Fruit fly (Drosophila melanogaster) whole organism, embryonic: ENCODE data around the gene bora.
A peak's percentile ranks its signal among the peaks of the same experiment; 100 is the strongest.

Source experiments
- ATbp ChIP-seq: fragments of 200-800 bp; sonication (Bioruptor generic); optimal IDR thresholded peaks from 2 replicates; lab custom pipeline; 2017; ENCODE audit warnings: missing biosample characterization, mild to moderate bottlenecking, missing genetic modification characterization, missing genetic modification reagents
- Asciz ChIP-seq: fragments of 200-800 bp; sonication (Bioruptor generic); optimal IDR thresholded peaks from 2 replicates; lab custom pipeline; 2017; ENCODE audit warnings: missing biosample characterization, mild to moderate bottlenecking, missing genetic modification characterization, missing genetic modification reagents
- Bdp1 ChIP-seq: fragments of 200-800 bp; sonication (Bioruptor generic); optimal IDR thresholded peaks from 3 replicates; lab custom pipeline; 2016; ENCODE audit warnings: missing biosample characterization, missing genetic modification characterization
- CG10431 ChIP-seq: fragments of 200-800 bp; sonication (Bioruptor generic); optimal IDR thresholded peaks from 3 replicates; lab custom pipeline; 2018; ENCODE audit warnings: missing biosample characterization, mild to moderate bottlenecking, missing genetic modification characterization
- CG12236 ChIP-seq: fragments of 200-800 bp; sonication (Bioruptor generic); optimal IDR thresholded peaks from 2 replicates; lab custom pipeline; 2016; ENCODE audit warnings: missing biosample characterization, missing genetic modification characterization
- CG12391 ChIP-seq: fragments of 200-800 bp; sonication (Bioruptor generic); optimal IDR thresholded peaks from 3 replicates; lab custom pipeline; 2018; ENCODE audit warnings: missing biosample characterization, mild to moderate bottlenecking, missing genetic modification characterization, moderate library complexity
- CG14965 ChIP-seq: fragments of 200-800 bp; sonication (Bioruptor generic); optimal IDR thresholded peaks from 2 replicates; lab custom pipeline; 2016; ENCODE audit warnings: missing biosample characterization, missing genetic modification characterization, borderline replicate concordance
- CG15479 ChIP-seq: fragments of 200-800 bp; sonication (Bioruptor generic); optimal IDR thresholded peaks from 3 replicates; lab custom pipeline; 2019; ENCODE audit warnings: missing biosample characterization, mild to moderate bottlenecking, missing genetic modification characterization, moderate library complexity
- CG17328 ChIP-seq: fragments of 200-800 bp; sonication (Bioruptor generic); IDR thresholded peaks from 2 replicates; pipeline ENCODE4 v1.3.6; 2022; ENCODE audit warnings: missing biosample characterization, missing genetic modification characterization
- CG17612 ChIP-seq: fragments of 200-800 bp; sonication (Bioruptor generic); IDR thresholded peaks from 2 replicates; pipeline ENCODE4 v1.3.6; 2022; ENCODE audit warnings: missing biosample characterization, missing genetic modification characterization
- CG17802 ChIP-seq: fragments of 200-800 bp; sonication (Bioruptor generic); optimal IDR thresholded peaks from 2 replicates; lab custom pipeline; 2018; ENCODE audit warnings: missing biosample characterization, mild to moderate bottlenecking, missing genetic modification characterization, moderate library complexity
- CG1832 ChIP-seq: fragments of 200-800 bp; sonication (Bioruptor generic); optimal IDR thresholded peaks from 2 replicates; lab custom pipeline; 2017; ENCODE audit warnings: missing biosample characterization, mild to moderate bottlenecking, missing genetic modification characterization, inconsistent platforms
- CG30431 ChIP-seq: fragments of 200-800 bp; sonication (Bioruptor generic); optimal IDR thresholded peaks from 2 replicates; lab custom pipeline; 2017; ENCODE audit warnings: missing biosample characterization, missing genetic modification characterization
- CG4360 ChIP-seq: fragments of 200-800 bp; sonication (Bioruptor generic); IDR thresholded peaks from 2 replicates; pipeline ENCODE4 v1.3.6; 2022; ENCODE audit warnings: missing biosample characterization, missing genetic modification characterization
- CG5953 ChIP-seq: fragments of 200-800 bp; sonication (Bioruptor generic); IDR thresholded peaks from 2 replicates; pipeline ENCODE4 v1.3.6; 2022; ENCODE audit warnings: missing biosample characterization, missing genetic modification characterization
- CG6175 ChIP-seq: fragments of 200-800 bp; sonication (Bioruptor generic); IDR thresholded peaks from 3 replicates; pipeline ENCODE4 v1.3.6; 2022; ENCODE audit warnings: missing biosample characterization, missing genetic modification characterization
- CG6654 ChIP-seq: fragments of 200-800 bp; sonication (Bioruptor generic); optimal IDR thresholded peaks from 2 replicates; lab custom pipeline; 2017; ENCODE audit warnings: missing biosample characterization, mild to moderate bottlenecking, missing genetic modification characterization
- CG6683 ChIP-seq: fragments of 200-800 bp; sonication (Bioruptor generic); optimal IDR thresholded peaks from 2 replicates; lab custom pipeline; 2017; ENCODE audit warnings: missing biosample characterization, mild to moderate bottlenecking, missing genetic modification characterization, missing genetic modification reagents
- CG6791 ChIP-seq: fragments of 200-800 bp; sonication (Bioruptor generic); IDR thresholded peaks from 3 replicates; pipeline ENCODE4 v1.3.6; 2022; ENCODE audit warnings: missing biosample characterization, missing genetic modification characterization; ENCODE audit not compliant: partially characterized antibody
- CG7839 ChIP-seq: fragments of 200-800 bp; sonication (Bioruptor generic); optimal IDR thresholded peaks from 3 replicates; lab custom pipeline; 2018; ENCODE audit warnings: missing biosample characterization, mild to moderate bottlenecking, missing genetic modification characterization, moderate library complexity
- CG8478 ChIP-seq: fragments of >200 bp; optimal IDR thresholded peaks from 2 replicates; lab custom pipeline; 2018
- CG9932 ChIP-seq: fragments of 200-800 bp; sonication (Bioruptor generic); IDR thresholded peaks from 2 replicates; pipeline ENCODE4 v1.3.6; 2022; ENCODE audit warnings: missing biosample characterization, missing genetic modification characterization
- CkIIα-i1 ChIP-seq: fragments of 200-800 bp; sonication (Bioruptor generic); IDR thresholded peaks from 2 replicates; pipeline ENCODE4 v1.3.6; 2022; ENCODE audit warnings: missing biosample characterization, missing genetic modification characterization
- Doc2 ChIP-seq: fragments of 200-800 bp; sonication (Bioruptor generic); IDR thresholded peaks from 2 replicates; pipeline ENCODE4 v1.3.6; 2022; ENCODE audit warnings: missing biosample characterization, missing genetic modification characterization
- H15 ChIP-seq: fragments of 200-800 bp; sonication (Bioruptor generic); IDR thresholded peaks from 3 replicates; pipeline ENCODE4 v1.3.6; 2022; ENCODE audit warnings: missing biosample characterization, missing genetic modification characterization
- HLH4C ChIP-seq: fragments of 200-800 bp; sonication (Bioruptor generic); IDR thresholded peaks from 3 replicates; pipeline ENCODE4 v1.3.6; 2022; ENCODE audit warnings: missing biosample characterization, missing genetic modification characterization; ENCODE audit not compliant: partially characterized antibody
- HLH54F ChIP-seq: fragments of 200-800 bp; sonication (Bioruptor generic); optimal IDR thresholded peaks from 3 replicates; lab custom pipeline; 2016; ENCODE audit warnings: missing biosample characterization, missing genetic modification characterization
- HLHmδ ChIP-seq: fragments of 200-800 bp; sonication (Bioruptor generic); optimal IDR thresholded peaks from 2 replicates; lab custom pipeline; 2018; ENCODE audit warnings: missing biosample characterization, mild to moderate bottlenecking, missing genetic modification characterization, moderate library complexity
- Hr51 ChIP-seq, 2 experiments: fragments of 200-800 bp; sonication (Bioruptor generic); optimal IDR thresholded peaks; 2 replicates in 1 of 2; 3 replicates in 1 of 2; lab custom pipeline; 2016 to 2018; ENCODE audit warnings: missing biosample characterization in 2 of 2, missing genetic modification characterization in 2 of 2, mild to moderate bottlenecking in 1 of 2, moderate library complexity in 1 of 2
- Oaz ChIP-seq: fragments of 200-800 bp; sonication (Bioruptor generic); IDR thresholded peaks from 2 replicates; pipeline ENCODE4 v1.3.6; 2022; ENCODE audit warnings: missing biosample characterization, missing genetic modification characterization
- Spps ChIP-seq: fragments of 200-800 bp; sonication (Bioruptor generic); optimal IDR thresholded peaks from 2 replicates; lab custom pipeline; 2018; ENCODE audit warnings: missing biosample characterization, mild to moderate bottlenecking, missing genetic modification characterization
- Tbp ChIP-seq: fragments of >200 bp; optimal IDR thresholded peaks from 2 replicates; lab custom pipeline; 2018; ENCODE audit warnings: missing biosample characterization, missing genetic modification characterization
- ato ChIP-seq: fragments of 200-800 bp; sonication (Bioruptor generic); IDR thresholded peaks from 2 replicates; pipeline ENCODE4 v1.3.6; 2022; ENCODE audit warnings: missing biosample characterization, missing genetic modification characterization; ENCODE audit not compliant: partially characterized antibody
- crol ChIP-seq: fragments of 200-800 bp; sonication (Bioruptor generic); IDR thresholded peaks from 2 replicates; pipeline ENCODE4 v1.3.6; 2022; ENCODE audit warnings: missing biosample characterization, missing genetic modification characterization
- ewg ChIP-seq: fragments of 200-800 bp; sonication (Bioruptor generic); optimal IDR thresholded peaks from 3 replicates; lab custom pipeline; 2017; ENCODE audit warnings: mild to moderate bottlenecking, missing biosample characterization, missing genetic modification reagents, missing genetic modification characterization
- hth ChIP-seq: fragments of >200 bp; optimal IDR thresholded peaks from 2 replicates; lab custom pipeline; 2017; ENCODE audit warnings: inconsistent platforms
- kni ChIP-seq: fragments of 200-800 bp; sonication (Bioruptor generic); optimal IDR thresholded peaks from 3 replicates; lab custom pipeline; 2017; ENCODE audit warnings: mild to moderate bottlenecking, missing biosample characterization, missing genetic modification reagents, missing genetic modification characterization
- lbe ChIP-seq: fragments of 200-800 bp; sonication (Bioruptor generic); optimal IDR thresholded peaks from 2 replicates; lab custom pipeline; 2016; ENCODE audit warnings: missing biosample characterization, mild to moderate bottlenecking, missing genetic modification characterization
- mirr ChIP-seq: fragments of 200-800 bp; sonication (Bioruptor generic); optimal IDR thresholded peaks from 3 replicates; lab custom pipeline; 2018; ENCODE audit warnings: missing biosample characterization, mild to moderate bottlenecking, missing genetic modification characterization
- nom ChIP-seq: fragments of 200-800 bp; sonication (Bioruptor generic); optimal IDR thresholded peaks from 2 replicates; lab custom pipeline; 2017; ENCODE audit warnings: missing biosample characterization, missing genetic modification characterization, mild to moderate bottlenecking, moderate library complexity, missing genetic modification reagents
- pita ChIP-seq: fragments of 200-800 bp; sonication (Bioruptor generic); optimal IDR thresholded peaks from 2 replicates; lab custom pipeline; 2017; ENCODE audit warnings: missing biosample characterization, mild to moderate bottlenecking, missing genetic modification characterization
- sob ChIP-seq: fragments of 200-800 bp; sonication (Bioruptor generic); IDR thresholded peaks from 2 replicates; pipeline ENCODE4 v1.3.6; 2022; ENCODE audit warnings: missing biosample characterization, missing genetic modification characterization
- ssp ChIP-seq: fragments of 200-800 bp; sonication (Bioruptor generic); IDR thresholded peaks from 2 replicates; pipeline ENCODE4 v1.3.6; 2022; ENCODE audit warnings: missing biosample characterization, missing genetic modification characterization
- sug ChIP-seq: fragments of 200-800 bp; optimal IDR thresholded peaks from 2 replicates; lab custom pipeline; 2019; ENCODE audit warnings: missing biosample characterization, mild to moderate bottlenecking, missing genetic modification characterization, moderate library complexity
- twi ChIP-seq: fragments of 200-800 bp; optimal IDR thresholded peaks from 2 replicates; lab custom pipeline; 2019; ENCODE audit warnings: missing biosample characterization, mild to moderate bottlenecking, missing genetic modification characterization, moderate library complexity
- vfl ChIP-seq: fragments of 200-800 bp; sonication (Bioruptor generic); optimal IDR thresholded peaks from 2 replicates; lab custom pipeline; 2016; ENCODE audit warnings: missing biosample characterization, missing genetic modification characterization
- vvl ChIP-seq: fragments of 200-800 bp; sonication (Bioruptor generic); IDR thresholded peaks from 2 replicates; pipeline ENCODE4 v1.3.6; 2022; ENCODE audit warnings: missing biosample characterization, missing genetic modification characterization
- wek ChIP-seq: fragments of 200-800 bp; sonication (Bioruptor generic); optimal IDR thresholded peaks from 3 replicates; lab custom pipeline; 2018; ENCODE audit warnings: missing biosample characterization, mild to moderate bottlenecking, missing genetic modification characterization, moderate library complexity

The bora gene

dm6 chr3L:18640584-18641527 lies 18.4 kb downstream of the bora start (continued):
- TF ChIP-seq ssp (GFP tag; lab: Robert Waterston, UW) = peak; percentile 90
- TF ChIP-seq wek (GFP tag; lab: Kevin White, UChicago) = no peak
- TF ChIP-seq hth = no peak
- no peak for TF ChIP-seq CG10431 (GFP tag; lab: Kevin White, UChicago)
- TF ChIP-seq ewg (GFP tag; lab: Kevin White, UChicago) = peak; percentile 86
- TF ChIP-seq CG12391 = peak; percentile 89
- TF ChIP-seq CG15479 (GFP tag; lab: Kevin White, UChicago) = peak; percentile 22
- TF ChIP-seq crol = peak; percentile 72; the same call in 1 of the 2 replicates
- TF ChIP-seq CG14965 (GFP tag; lab: Kevin White, UChicago) = peak; percentile 53
- TF ChIP-seq CG9932 (GFP tag; lab: Robert Waterston, UW) = peak; percentile 99
- TF ChIP-seq vvl (GFP tag; lab: Robert Waterston, UW) = peak; percentile 99
- peak; percentile 94 for TF ChIP-seq HLH54F (GFP tag; lab: Kevin White, UChicago)
- TF ChIP-seq pita (GFP tag; lab: Kevin White, UChicago) = no peak
- TF ChIP-seq CG1832 (GFP tag; lab: Kevin White, UChicago) = no peak
- TF ChIP-seq HLH4C (GFP tag; lab: Robert Waterston, UW) = no peak
- TF ChIP-seq CG7839 (tag; lab: Kevin White, UChicago) = peak; percentile 92
- peak; percentile 88 for TF ChIP-seq CG6683 (GFP tag; lab: Kevin White, UChicago)
- TF ChIP-seq Bdp1 = peak; percentile 77
- TF ChIP-seq CG5953 (GFP tag; lab: Robert Waterston, UW) = peak; percentile 93
- peak; percentile 74 for TF ChIP-seq CG4360 (GFP tag; lab: Robert Waterston, UW)
- peak; percentile 63 for TF ChIP-seq Spps (tag; lab: Kevin White, UChicago)
- TF ChIP-seq CG8478 (lab: Kevin White, UChicago) = no peak
- TF ChIP-seq CG17802 (tag; lab: Kevin White, UChicago) = peak; percentile 45
- TF ChIP-seq CG30431 = peak; percentile 82
- TF ChIP-seq twi (tag; lab: Kevin White, UChicago) = peak; percentile 44
- TF ChIP-seq Hr51 (GFP tag; optimal IDR thresholded peaks at IDR 0.05; lab: Kevin White, UChicago) = peak; percentile 85 to 97
- TF ChIP-seq kni (GFP tag; lab: Kevin White, UChicago) = peak; percentile 29
- TF ChIP-seq ato (GFP tag; lab: Robert Waterston, UW) = no peak
- TF ChIP-seq H15 (GFP tag; lab: Robert Waterston, UW) = peak; percentile 97
- TF ChIP-seq Doc2 (GFP tag; lab: Robert Waterston, UW) = peak; percentile 91
- TF ChIP-seq lbe = peak; percentile 72
- peak; percentile 89 for TF ChIP-seq Asciz (GFP tag; lab: Kevin White, UChicago)
- peak; percentile 72 for TF ChIP-seq CG12236 (GFP tag; lab: Kevin White, UChicago)
- peak; percentile 78 for TF ChIP-seq ATbp (GFP tag; lab: Kevin White, UChicago)
- no peak for TF ChIP-seq CG6791 (GFP tag; lab: Robert Waterston, UW)
- TF ChIP-seq CG17328 (GFP tag; lab: Robert Waterston, UW) = peak; percentile 97
- TF ChIP-seq Oaz (GFP tag; lab: Robert Waterston, UW) = peak; percentile 91
- peak; percentile 75 for TF ChIP-seq CG6654 (GFP tag; lab: Kevin White, UChicago)
- TF ChIP-seq CkIIα-i1 (GFP tag; lab: Robert Waterston, UW) = peak; percentile 90
- TF ChIP-seq sob (GFP tag; lab: Robert Waterston, UW) = peak; percentile 99
- peak; percentile 38 for TF ChIP-seq nom (GFP tag; lab: Kevin White, UChicago)
- peak; percentile 36 for TF ChIP-seq HLHmδ (GFP tag; lab: Kevin White, UChicago)
- peak; percentile 92 for TF ChIP-seq mirr (GFP tag; lab: Kevin White, UChicago)
- no peak for TF ChIP-seq vfl (GFP tag; lab: Kevin White, UChicago)
- TF ChIP-seq CG17612 (GFP tag; lab: Robert Waterston, UW) = peak; percentile 95
- TF ChIP-seq Tbp (GFP tag; lab: Kevin White, UChicago) = no peak
- peak; percentile 90 for TF ChIP-seq sug (tag; lab: Kevin White, UChicago)
- TF ChIP-seq CG6175 (GFP tag; lab: Robert Waterston, UW) = peak; percentile 97
